Worm (Caenorhabditis elegans) whole organism, L4/young adult: ENCODE data around the gene K11H3.5.

Experiments
- W03F9.2 ChIP-seq: fragments of 150-350 bp; optimal IDR thresholded peaks from 2 replicates; lab custom pipeline; 2014; ENCODE audit warnings: missing biosample characterization, missing genetic modification characterization
- dao-5 ChIP-seq: sonication (generic microtip); optimal IDR thresholded peaks from 2 replicates; lab custom pipeline; 2016; ENCODE audit warnings: missing genotype, missing genetic modification characterization, moderate library complexity, missing compliant biosample characterization
- him-1 ChIP-seq: sonication (generic microtip); optimal IDR thresholded peaks from 2 replicates; lab custom pipeline; 2016; ENCODE audit warnings: missing genotype, missing genetic modification reagents, missing genetic modification characterization, missing compliant biosample characterization

DNA sequence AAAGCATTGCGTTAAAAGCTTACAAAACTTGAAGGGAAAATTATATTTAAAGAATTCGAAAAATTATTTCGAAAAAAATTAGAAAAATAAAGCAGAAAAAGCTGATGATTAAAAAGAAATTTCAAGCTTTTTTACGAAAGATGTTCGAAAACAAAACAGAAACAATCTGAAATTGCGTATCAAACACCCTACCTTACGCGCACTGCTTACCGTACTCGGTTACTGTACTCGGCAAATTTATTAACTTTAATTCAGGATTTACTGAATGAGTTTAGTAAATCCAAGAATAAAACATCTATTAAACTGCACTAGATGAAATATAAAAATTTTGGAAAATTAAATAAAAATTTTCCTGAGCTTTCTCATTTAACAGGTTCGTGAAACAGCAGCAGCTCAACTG is 18.9 kb downstream of the K11H3.5 start:
- TF ChIP-seq him-1 (no peak), W03F9.2 (tag; lab: Kevin White, UChicago) (no peak), dao-5 (no peak)
